Worm (Caenorhabditis elegans) whole organism, early embryonic: ENCODE measurements around the gene ints-6.

Source experiments
- ama-1 ChIP-seq: fragments of 150-350 bp; optimal IDR thresholded peaks from 2 replicates; lab custom pipeline; 2014
- hmbx-1 ChIP-seq: sonication (generic microtip); optimal IDR thresholded peaks from 2 replicates; lab custom pipeline; 2016; ENCODE audit warnings: mild to moderate bottlenecking, missing genetic modification characterization, missing compliant biosample characterization

DNA sequence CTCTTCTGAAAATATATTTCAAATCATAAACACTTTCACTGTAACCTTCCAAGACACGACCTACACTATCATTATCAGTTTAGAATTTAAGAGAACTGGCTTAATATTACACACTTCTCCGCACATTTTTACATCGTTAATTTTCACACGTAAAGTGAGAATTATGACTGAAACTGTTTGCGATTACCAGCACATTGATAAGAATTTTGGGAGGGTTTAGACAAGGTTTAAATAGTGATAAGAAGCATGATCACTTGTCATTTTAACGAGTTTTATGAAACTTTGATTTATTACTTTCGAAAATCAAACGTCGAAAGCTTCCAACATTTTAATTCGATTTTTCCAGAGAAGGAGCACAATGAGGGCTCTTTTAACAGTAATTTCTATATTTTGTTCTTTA is 38.9 kb downstream of the ints-6 start, which contains the start of gene F21D5.3:
- TF ChIP-seq ama-1 (lab: Kevin White, UChicago) (no peak), hmbx-1 (tag; lab: Kevin White, UChicago) (no peak)
